Worm (Caenorhabditis elegans) whole organism, dauer: ENCODE results near the gene daao-1.

ENCODE experiments used
- unc-62 ChIP-seq: sonication (generic microtip); optimal IDR thresholded peaks from 2 replicates; lab custom pipeline; 2017; ENCODE audit warnings: missing biosample characterization, missing genetic modification reagents, missing genetic modification characterization

The daao-1 gene

ce11 chrIV:2616853-2617252 is 2.9 kb downstream of the daao-1 start:
- no peak for TF ChIP-seq unc-62 (GFP tag; lab: Kevin White, UChicago)

DNA sequence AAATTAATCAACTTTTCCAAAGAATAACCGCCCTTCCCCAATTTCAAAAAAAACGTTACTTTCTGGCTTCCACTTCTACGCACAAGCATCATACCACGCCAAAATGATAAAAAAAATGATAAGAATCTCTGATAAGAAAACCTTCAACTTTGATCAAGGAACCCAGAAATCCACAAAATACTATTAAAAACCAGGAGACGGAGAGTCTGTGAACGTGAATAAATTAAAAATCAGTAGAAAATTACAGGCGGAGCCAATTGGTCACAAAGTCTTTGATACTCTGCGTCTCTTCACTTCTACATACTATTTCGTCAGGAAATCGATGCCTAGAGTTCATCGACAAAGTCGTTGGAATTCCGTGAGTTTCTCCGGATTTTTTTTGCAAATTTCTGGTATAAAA is 4.6 kb downstream of the daao-1 start, which contains the start of gene smf-3:
smf-3 (plus strand) TSS at position 259 of the 400 bp plus-strand sequence.
- no peak for TF ChIP-seq unc-62 (GFP tag; lab: Kevin White, UChicago)

- no peak for TF ChIP-seq unc-62 (GFP tag; lab: Kevin White, UChicago)
Measured at ce11 chrIV:2628171-2628570, 14.2 kb downstream of the daao-1 start, which contains the start of gene ngn-1. Gene ngn-1 (minus strand): TSS chrIV:2628271.

DNA sequence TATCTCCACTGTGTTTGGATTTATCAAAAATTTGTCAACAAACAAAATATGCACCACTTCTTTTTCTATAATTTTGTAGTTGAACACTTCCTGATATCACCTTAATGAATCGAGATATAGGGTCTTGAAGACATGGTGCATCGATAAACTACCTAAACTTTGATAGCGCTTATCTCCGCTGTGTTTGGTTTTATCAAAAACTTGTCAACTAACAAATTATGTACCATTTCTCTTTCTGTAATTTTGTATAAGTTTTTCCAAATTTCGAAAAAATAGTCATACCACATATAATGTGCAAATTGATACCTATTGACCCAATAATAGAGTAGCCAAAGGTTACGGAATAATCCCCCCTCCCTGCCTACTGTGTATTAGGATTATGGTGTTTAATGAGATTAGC is 16.2 kb downstream of the daao-1 start:
- no peak for TF ChIP-seq unc-62 (GFP tag; lab: Kevin White, UChicago)

DNA sequence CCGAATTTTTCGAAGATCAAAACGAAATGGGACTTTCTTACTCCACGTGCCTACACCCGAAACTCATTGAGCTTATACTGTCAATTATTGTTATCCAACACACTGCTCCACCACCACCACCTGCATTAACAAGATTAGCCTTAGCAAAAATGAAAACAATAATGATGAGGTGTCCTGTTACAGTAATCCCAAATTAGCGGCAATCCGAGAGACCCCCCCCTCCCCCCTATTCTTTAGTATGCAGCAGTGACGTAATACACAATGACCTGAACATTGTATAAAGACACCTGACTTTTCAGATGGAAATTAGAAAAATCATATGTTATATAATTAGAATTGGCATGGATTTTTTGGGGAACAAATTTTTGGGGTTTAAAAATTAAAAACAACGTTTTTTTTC is 21.0 kb downstream of the daao-1 start:
- no peak for TF ChIP-seq unc-62 (GFP tag; lab: Kevin White, UChicago)

DNA sequence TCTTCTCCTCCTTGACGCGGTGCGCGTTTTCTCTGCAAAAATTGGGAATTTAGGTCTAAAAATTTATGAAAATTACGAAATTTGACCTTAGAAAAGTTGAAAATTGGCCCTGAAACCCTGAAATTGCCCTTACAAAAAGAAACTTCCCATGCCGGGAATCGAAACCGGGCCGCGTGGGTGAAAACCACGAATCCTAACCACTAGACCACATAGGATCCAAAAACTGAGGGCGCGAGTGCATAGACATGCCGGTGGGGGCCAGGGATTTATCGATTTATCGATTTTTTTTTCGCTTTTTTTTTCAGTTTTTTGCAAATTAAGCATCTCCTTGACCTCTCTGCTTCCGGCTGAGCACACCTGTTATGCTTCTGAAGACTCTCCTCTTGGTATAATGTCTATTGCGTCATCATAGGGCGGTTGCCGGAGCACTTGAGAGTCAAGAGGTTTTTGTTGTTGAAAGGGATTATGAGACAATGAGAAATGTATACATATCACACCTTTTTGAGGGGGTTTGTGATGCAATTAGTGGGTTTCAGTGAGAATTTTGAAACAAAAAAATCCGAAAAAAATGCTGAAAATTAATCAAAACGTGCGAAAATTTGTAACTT is 25.8 kb downstream of the daao-1 start:
- TF ChIP-seq unc-62 (GFP tag; lab: Kevin White, UChicago), result no peak

ce11 chrIV:2640950-2641349 is 27.0 kb downstream of the daao-1 start, which contains the start of the genes mdf-2 and nduv-3:
Gene mdf-2 (minus strand): TSS chrIV:2641125.
Gene nduv-3 (plus strand): TSS chrIV:2641310.
- no peak for TF ChIP-seq unc-62 (GFP tag; lab: Kevin White, UChicago)

ce11 chrIV:2642054-2642453 is 28.1 kb downstream of the daao-1 start:
- no peak for TF ChIP-seq unc-62 (GFP tag; lab: Kevin White, UChicago)

- TF ChIP-seq unc-62 (GFP tag; lab: Kevin White, UChicago), result no peak
Measured at ce11 chrIV:2642673-2643072, 28.7 kb downstream of the daao-1 start, which contains the start of gene ric-8. Gene ric-8 (plus strand): TSS chrIV:2642973.

DNA sequence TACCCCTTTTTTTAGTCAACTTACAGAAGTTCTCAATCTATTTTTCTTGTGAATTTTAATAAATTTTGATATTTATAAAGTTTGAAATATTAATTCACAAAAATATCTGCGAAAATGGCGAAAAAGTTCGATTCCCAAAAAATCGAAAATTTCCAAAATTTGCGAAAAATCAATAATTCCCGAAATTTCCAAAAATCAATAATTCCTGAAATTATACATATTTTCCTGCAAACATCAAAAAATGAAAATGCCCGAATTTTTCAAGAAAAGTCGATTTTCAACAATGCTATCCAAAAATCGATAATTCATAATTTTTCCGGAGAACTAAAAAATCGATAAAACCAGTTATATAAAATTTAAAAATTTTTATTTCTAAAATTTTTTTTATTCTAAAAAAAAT is 36.0 kb downstream of the daao-1 start:
- no peak for TF ChIP-seq unc-62 (GFP tag; lab: Kevin White, UChicago)

DNA sequence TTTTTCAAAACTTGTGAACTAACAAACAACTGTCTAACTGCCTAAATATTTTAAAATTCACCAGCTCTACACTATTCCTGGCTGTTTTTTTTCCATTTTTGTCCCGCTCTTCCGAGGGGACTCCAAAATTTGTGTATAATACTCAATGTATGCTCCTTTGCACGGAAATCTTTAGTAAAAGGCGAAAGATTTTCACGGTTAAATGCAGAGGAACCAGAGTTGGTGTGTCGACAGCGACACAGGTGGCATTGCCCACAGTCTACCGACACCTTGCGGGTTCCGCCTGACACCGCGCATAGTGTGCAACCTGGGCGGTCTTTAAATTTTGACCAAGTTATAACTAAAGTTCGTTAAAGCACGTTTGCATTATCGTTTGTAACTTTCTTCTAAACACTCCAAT is 41.0 kb downstream of the daao-1 start:
- no peak for TF ChIP-seq unc-62 (GFP tag; lab: Kevin White, UChicago)

DNA sequence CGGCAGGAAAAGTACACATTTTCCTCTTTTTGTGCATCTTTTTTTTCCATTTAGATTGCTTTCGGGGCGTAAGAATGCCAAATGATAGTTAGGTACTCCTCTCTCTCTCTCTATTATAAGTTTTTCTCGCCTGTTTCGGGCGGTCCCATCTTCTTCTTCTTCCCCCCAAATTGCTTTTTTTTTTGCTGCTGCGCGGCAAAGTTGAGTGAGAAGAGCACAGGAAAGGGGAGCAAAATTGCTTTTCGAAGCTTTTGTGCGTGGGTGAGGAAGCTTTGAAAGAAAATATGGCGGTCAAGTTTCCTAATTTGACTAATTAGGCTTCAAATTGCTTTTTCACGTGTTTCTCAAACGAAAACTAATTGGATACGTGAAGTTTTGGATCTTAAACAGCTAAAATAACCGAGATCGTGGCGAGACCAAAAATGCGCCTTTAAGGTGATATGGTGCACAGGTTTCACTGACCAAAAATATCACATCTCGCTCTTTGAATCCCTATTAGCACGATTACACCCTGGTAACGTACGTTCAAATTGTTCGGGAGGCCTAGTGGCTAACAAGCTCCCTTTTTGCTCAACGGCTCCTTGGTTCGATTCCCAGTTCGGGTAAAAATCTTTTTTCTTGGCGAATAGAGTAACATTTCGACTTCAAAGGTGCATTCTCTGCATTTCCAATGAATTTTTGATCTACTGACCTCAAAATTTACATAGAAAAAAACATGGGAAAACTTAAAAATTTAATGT is 42.6 kb downstream of the daao-1 start:
- TF ChIP-seq unc-62 (GFP tag; lab: Kevin White, UChicago), result no peak

DNA sequence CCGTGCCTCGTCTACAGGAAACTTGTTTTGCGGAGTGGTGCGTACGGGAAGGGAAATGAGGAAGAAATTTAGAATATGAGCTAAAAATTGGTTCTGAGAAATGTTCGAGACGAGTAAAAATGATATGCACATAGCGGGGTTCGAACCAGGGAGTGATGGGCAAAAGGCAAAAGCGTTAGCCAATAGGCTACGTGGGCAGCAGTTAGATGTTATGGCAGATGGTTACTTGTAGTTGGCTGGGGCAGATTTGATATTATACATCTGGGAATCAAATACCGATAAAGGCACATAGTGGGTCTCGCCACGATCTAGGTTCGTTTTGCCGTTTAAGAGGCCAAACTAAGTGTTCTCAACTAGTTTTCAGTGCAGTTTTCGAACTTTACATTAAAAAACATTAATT is 43.3 kb downstream of the daao-1 start:
- TF ChIP-seq unc-62 (GFP tag; lab: Kevin White, UChicago), result no peak

DNA sequence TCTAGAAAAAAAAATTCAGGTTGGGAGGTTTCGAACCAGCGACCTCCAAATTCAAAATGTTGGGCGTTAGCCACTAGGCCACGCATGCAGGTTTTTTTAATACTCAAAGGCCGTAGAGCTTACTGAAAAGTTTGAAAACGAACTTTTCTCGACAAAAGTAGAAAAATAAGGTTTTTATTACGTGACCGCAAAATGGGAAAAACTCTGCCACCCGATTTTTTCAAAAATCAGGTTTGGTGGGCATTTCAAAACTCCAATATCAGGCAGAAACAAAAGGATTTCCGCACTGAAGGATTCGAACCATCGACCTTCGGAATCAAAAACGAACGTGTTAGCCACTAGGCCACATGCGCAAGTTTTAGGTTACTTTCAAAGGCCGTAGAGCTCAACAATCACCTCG is 44.7 kb downstream of the daao-1 start:
- no peak for TF ChIP-seq unc-62 (GFP tag; lab: Kevin White, UChicago)

DNA sequence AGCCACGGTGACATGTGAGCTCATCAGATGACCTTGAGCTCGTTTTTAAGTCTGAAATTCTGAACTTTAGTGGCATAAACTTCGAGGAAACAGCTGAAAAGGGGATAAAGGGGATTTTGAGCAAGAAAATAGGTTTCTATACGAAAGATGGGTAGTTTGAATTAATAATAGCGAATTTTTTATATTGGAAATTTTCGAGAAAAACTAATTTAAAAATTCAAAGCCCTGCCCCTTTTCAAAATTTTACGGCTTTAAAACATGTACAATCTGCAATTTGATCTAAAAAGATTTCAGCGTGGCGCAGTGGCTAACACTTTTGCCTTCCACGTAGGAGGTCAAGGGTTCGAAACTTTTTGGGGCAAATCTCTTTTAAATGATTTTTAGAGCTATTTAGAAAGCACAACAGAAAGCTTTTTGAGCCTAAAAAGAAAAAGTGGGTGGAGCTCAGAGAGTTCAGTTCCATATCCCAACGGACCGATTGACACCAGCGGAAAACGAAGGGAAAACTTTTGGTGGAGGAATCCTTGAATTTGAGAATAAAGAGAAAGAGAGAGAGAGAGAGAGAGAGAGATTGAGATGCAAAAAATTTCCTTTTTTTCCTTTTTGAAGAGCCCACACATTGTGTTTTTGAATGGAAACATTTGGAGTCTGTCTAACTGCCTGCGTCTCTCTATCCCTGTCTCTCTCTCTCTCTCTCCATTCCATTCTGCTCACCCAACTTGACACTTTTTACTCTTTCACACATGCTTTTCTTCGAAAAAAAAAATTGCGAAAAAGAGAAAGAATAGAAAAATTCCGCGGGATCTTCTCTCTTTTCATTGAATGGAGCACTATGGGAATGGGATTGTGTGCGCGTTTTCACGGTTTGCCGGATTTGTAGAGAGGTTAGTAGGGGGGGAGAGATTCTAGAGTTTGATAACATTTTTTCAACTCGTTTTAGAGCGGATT is 50.2 kb downstream of the daao-1 start, which contains the start of gene Y69A2AR.31:
Y69A2AR.31 (minus strand) TSS at position 51 of the 948 bp plus-strand sequence.
- no peak for TF ChIP-seq unc-62 (GFP tag; lab: Kevin White, UChicago)

- TF ChIP-seq unc-62 (GFP tag; lab: Kevin White, UChicago), result no peak
Measured at ce11 chrIV:2664901-2665201, 50.9 kb downstream of the daao-1 start.
